Worm (Caenorhabditis elegans) whole organism, midembryonic: ENCODE results near the gene F40F12.3.

Source experiments
- T22C8.4 ChIP-seq: fragments of 200-800 bp; sonication (Bioruptor generic); IDR thresholded peaks from 2 replicates; pipeline ENCODE4 v1.3.6; 2022; ENCODE audit warnings: missing genetic modification characterization, missing compliant biosample characterization
- cog-1 ChIP-seq: sonication (generic microtip); optimal IDR thresholded peaks from 2 replicates; lab custom pipeline; 2016; ENCODE audit warnings: missing genetic modification characterization, missing compliant biosample characterization
- flt-1 ChIP-seq: fragments of 200-800 bp; sonication (Bioruptor generic); IDR thresholded peaks from 2 replicates; pipeline ENCODE4 v1.3.6; 2022; ENCODE audit warnings: missing genetic modification characterization, missing compliant biosample characterization
- klf-2 ChIP-seq: fragments of 200-800 bp; sonication (Bioruptor generic); conservative IDR thresholded peaks from 2 replicates; pipeline ENCODE4 v1.3.6; 2022; ENCODE audit warnings: missing genetic modification reagents, missing genetic modification characterization, missing compliant biosample characterization
- med-1 ChIP-seq: sonication (generic microtip); optimal IDR thresholded peaks from 2 replicates; lab custom pipeline; 2017; ENCODE audit warnings: missing genetic modification characterization, mild to moderate bottlenecking, missing compliant biosample characterization, antibody characterized with exemption, missing genetic modification reagents; ENCODE audit not compliant: insufficient read depth
- ref-1 ChIP-seq: fragments of 200-800 bp; sonication (Bioruptor generic); conservative IDR thresholded peaks from 2 replicates; pipeline ENCODE4 v1.3.6; 2022; ENCODE audit warnings: missing genetic modification reagents, missing genetic modification characterization, missing compliant biosample characterization
- tab-1 ChIP-seq: fragments of 200-800 bp; sonication (Bioruptor generic); IDR thresholded peaks from 2 replicates; pipeline ENCODE4 v1.3.6; 2022; ENCODE audit warnings: missing genetic modification characterization, missing compliant biosample characterization
- ztf-23 ChIP-seq: fragments of 200-800 bp; sonication (Bioruptor generic); IDR thresholded peaks from 2 replicates; pipeline ENCODE4 v1.3.6; 2022; ENCODE audit warnings: missing genetic modification reagents, missing genetic modification characterization, missing compliant biosample characterization
- ztf-29 ChIP-seq: fragments of 200-800 bp; sonication (Bioruptor generic); IDR thresholded peaks from 2 replicates; pipeline ENCODE4 v1.3.6; 2022; ENCODE audit warnings: missing genetic modification reagents, missing genetic modification characterization, missing compliant biosample characterization

The F40F12.3 gene

ce11 chrIII:9891324-9891723 is 29.3 kb downstream of the F40F12.3 start, which contains the start of gene alg-4:
Gene alg-4 (minus strand): TSS chrIII:9891424.
- TF ChIP-seq T22C8.4 (GFP tag; lab: Robert Waterston, UW) (no peak), flt-1 (GFP tag; lab: Robert Waterston, UW) (no peak), med-1 (no peak), ztf-23 (no peak), ztf-29 (no peak), klf-2 (no peak), cog-1 (tag; lab: Kevin White, UChicago) (no peak), tab-1 (GFP tag; lab: Robert Waterston, UW) (no peak), ref-1 (no peak)

- TF ChIP-seq tab-1 (GFP tag; lab: Robert Waterston, UW): no peak
- no peak for TF ChIP-seq klf-2
These were observed 34.3 kb downstream of the F40F12.3 start for ce11 chrIII:9886323-9886722.

ce11 chrIII:9885609-9886008 is 35.1 kb downstream of the F40F12.3 start:
- TF ChIP-seq ztf-23 (no peak), klf-2 (no peak), ref-1 (no peak), T22C8.4 (GFP tag; lab: Robert Waterston, UW) (no peak), tab-1 (GFP tag; lab: Robert Waterston, UW) (no peak), flt-1 (GFP tag; lab: Robert Waterston, UW) (no peak), ztf-29 (no peak)

- TF ChIP-seq flt-1 (GFP tag; lab: Robert Waterston, UW): no peak
- no peak for TF ChIP-seq med-1
- TF ChIP-seq T22C8.4 (GFP tag; lab: Robert Waterston, UW): no peak
- TF ChIP-seq ztf-23: no peak
- no peak for TF ChIP-seq klf-2
- no peak for TF ChIP-seq cog-1 (tag; lab: Kevin White, UChicago)
- TF ChIP-seq ztf-29: no peak
- no peak for TF ChIP-seq tab-1 (GFP tag; lab: Robert Waterston, UW)
- no peak for TF ChIP-seq ref-1
These were observed 41.8 kb downstream of the F40F12.3 start, which contains the start of gene ZK757.2 for ce11 chrIII:9878828-9879227. Gene ZK757.2 (minus strand): TSS chrIII:9878928.

- TF ChIP-seq cog-1 (tag; lab: Kevin White, UChicago) (no peak), ztf-29 (no peak), flt-1 (GFP tag; lab: Robert Waterston, UW) (no peak), ref-1 (no peak), T22C8.4 (GFP tag; lab: Robert Waterston, UW) (no peak), tab-1 (GFP tag; lab: Robert Waterston, UW) (no peak)
These were observed 43.7 kb downstream of the F40F12.3 start, which contains the start of gene ZK757.10 for ce11 chrIII:9876951-9877350. Gene ZK757.10 (plus strand): TSS chrIII:9877251.

ce11 chrIII:9874515-9874914 is 46.1 kb downstream of the F40F12.3 start:
- TF ChIP-seq flt-1 (GFP tag; lab: Robert Waterston, UW) (no peak), cog-1 (tag; lab: Kevin White, UChicago) (no peak), T22C8.4 (GFP tag; lab: Robert Waterston, UW) (no peak), ref-1 (no peak), klf-2 (no peak), med-1 (no peak), tab-1 (GFP tag; lab: Robert Waterston, UW) (no peak), ztf-23 (no peak), ztf-29 (no peak)

- TF ChIP-seq cog-1 (tag; lab: Kevin White, UChicago) (no peak), flt-1 (GFP tag; lab: Robert Waterston, UW) (no peak), ref-1 (no peak), tab-1 (GFP tag; lab: Robert Waterston, UW) (no peak), med-1 (no peak), ztf-23 (no peak), ztf-29 (no peak), klf-2 (no peak), T22C8.4 (GFP tag; lab: Robert Waterston, UW) (no peak)
These were observed 49.6 kb downstream of the F40F12.3 start, which contains the start of gene ZK757.1 for ce11 chrIII:9871032-9871431. Gene ZK757.1 (minus strand): TSS chrIII:9871132.
